Fruit fly (Drosophila melanogaster) Kc167 (cell line): ENCODE results near the gene CG3857.

Source experiments
- Myc ChIP-seq: fragments of >200 bp; optimal IDR thresholded peaks from 2 replicates; lab custom pipeline; 2017; ENCODE audit warnings: missing external identifiers
- Sin3A ChIP-seq: fragments of >200 bp; optimal IDR thresholded peaks from 2 replicates; lab custom pipeline; 2018; ENCODE audit warnings: missing external identifiers
- h ChIP-seq: fragments of >200 bp; optimal IDR thresholded peaks from 3 replicates; lab custom pipeline; 2018; ENCODE audit warnings: missing external identifiers
- insv ChIP-seq: fragments of >200 bp; optimal IDR thresholded peaks from 3 replicates; lab custom pipeline; 2018; ENCODE audit warnings: missing external identifiers
- psq ChIP-seq: fragments of >200 bp; optimal IDR thresholded peaks from 2 replicates; lab custom pipeline; 2017; ENCODE audit warnings: missing external identifiers
- ttk ChIP-seq: sonication (Bioruptor generic); optimal IDR thresholded peaks from 2 replicates; lab custom pipeline; 2017; ENCODE audit warnings: missing external identifiers

The CG3857 gene

DNA sequence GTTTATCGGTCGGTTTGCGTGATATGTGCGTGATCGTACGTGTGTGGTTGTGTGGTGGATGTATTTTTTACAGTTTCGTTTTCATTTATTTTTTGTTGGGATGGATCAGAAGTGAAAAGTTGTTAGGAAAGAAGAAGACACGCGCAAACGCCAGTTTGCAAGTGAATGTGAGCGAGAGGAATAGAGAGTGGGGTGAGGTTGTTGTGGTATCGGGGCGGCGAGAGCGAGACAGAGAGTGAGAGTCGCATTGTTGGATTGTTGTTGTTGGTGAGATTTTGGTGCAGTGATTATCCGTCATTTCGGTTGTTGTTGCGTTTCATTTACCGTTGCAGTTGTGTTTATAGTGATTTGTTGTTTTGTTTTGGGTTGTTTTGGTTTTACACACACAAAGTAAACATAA, 46.3 kb downstream of the CG3857 start:
- TF ChIP-seq psq (lab: Kevin White, UChicago): no peak
- no peak for TF ChIP-seq Sin3A (lab: Kevin White, UChicago)
- no peak for TF ChIP-seq ttk (lab: Kevin White, UChicago)
- TF ChIP-seq h (lab: Kevin White, UChicago): no peak
- TF ChIP-seq insv (lab: Kevin White, UChicago): no peak
- no peak for TF ChIP-seq Myc

DNA sequence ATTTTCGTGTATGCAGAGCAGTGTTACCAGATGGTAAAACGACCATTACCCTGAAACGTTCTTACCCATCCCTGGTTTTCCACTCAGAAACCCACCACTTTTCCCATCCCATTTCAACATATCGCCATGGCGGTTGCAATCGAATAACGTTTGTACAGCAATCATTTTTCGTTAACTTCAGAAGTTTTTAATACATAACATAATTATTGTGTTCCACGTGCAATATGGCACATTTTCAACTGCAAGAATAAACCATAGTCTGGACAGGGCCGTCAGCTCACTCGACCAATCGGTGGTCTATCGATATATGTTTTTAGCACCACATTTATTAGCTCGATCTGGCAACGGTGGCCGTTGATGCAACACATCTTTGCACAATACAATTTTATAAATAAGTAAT, 49.9 kb downstream of the CG3857 start, which contains the start of the genes trr and mRpL16:
Gene trr, minus strand, starts transcription at position 25 of the 400 bp plus-strand sequence.
Gene mRpL16, plus strand, starts transcription at position 331 of the 400 bp plus-strand sequence.
- no peak for TF ChIP-seq ttk (lab: Kevin White, UChicago)
- TF ChIP-seq Sin3A (lab: Kevin White, UChicago): no peak
- no peak for TF ChIP-seq h (lab: Kevin White, UChicago)
- TF ChIP-seq psq (lab: Kevin White, UChicago): no peak
- TF ChIP-seq insv (lab: Kevin White, UChicago): no peak
- no peak for TF ChIP-seq Myc
